Fruit fly (Drosophila melanogaster) whole organism, wandering third instar larva: ENCODE measurements around the gene Syt14.

Experiments
- Abd-B ChIP-seq: fragments of >200 bp; optimal IDR thresholded peaks from 2 replicates; lab custom pipeline; 2017; ENCODE audit warnings: missing biosample characterization, missing genetic modification characterization
- CG32264 ChIP-seq: fragments of 200-800 bp; sonication (Bioruptor generic); optimal IDR thresholded peaks from 2 replicates; lab custom pipeline; 2016; ENCODE audit warnings: missing biosample characterization, missing genetic modification characterization
- CG9705 ChIP-seq: fragments of 200-800 bp; sonication (Bioruptor generic); optimal IDR thresholded peaks from 2 replicates; lab custom pipeline; 2018; ENCODE audit warnings: missing biosample characterization, mild to moderate bottlenecking, missing genetic modification characterization
- CrebA ChIP-seq: fragments of 200-800 bp; sonication (Bioruptor generic); optimal IDR thresholded peaks from 2 replicates; lab custom pipeline; 2016; ENCODE audit warnings: missing biosample characterization, mild to moderate bottlenecking, missing genetic modification characterization, borderline replicate concordance
- Dfd ChIP-seq: fragments of >200 bp; optimal IDR thresholded peaks from 2 replicates; lab custom pipeline; 2017; ENCODE audit warnings: missing biosample characterization, missing genetic modification characterization
- Dif ChIP-seq: fragments of 200-275, 200-300 bp; sonication (Bioruptor generic); optimal IDR thresholded peaks from 2 replicates; lab custom pipeline; 2018; ENCODE audit warnings: missing biosample characterization, missing genetic modification characterization; ENCODE audit not compliant: partially characterized antibody
- GATAd ChIP-seq: sonication (Bioruptor generic); optimal IDR thresholded peaks from 2 replicates; lab custom pipeline; 2016; ENCODE audit warnings: missing biosample characterization, missing genetic modification characterization
- HLH106 ChIP-seq: fragments of 200-800 bp; optimal IDR thresholded peaks from 3 replicates; lab custom pipeline; 2019; ENCODE audit warnings: missing biosample characterization, mild to moderate bottlenecking, missing genetic modification characterization, moderate library complexity
- Hnf4 ChIP-seq: fragments of 200-800 bp; sonication (Bioruptor generic); optimal IDR thresholded peaks from 2 replicates; lab custom pipeline; 2016; ENCODE audit warnings: missing biosample characterization, mild to moderate bottlenecking, missing genetic modification characterization
- Hr78 ChIP-seq: fragments of >200 bp; optimal IDR thresholded peaks from 2 replicates; lab custom pipeline; 2017; ENCODE audit warnings: missing biosample characterization, missing genetic modification characterization
- Hr83 ChIP-seq: fragments of 200-300 bp; sonication (Bioruptor generic); optimal IDR thresholded peaks from 2 replicates; lab custom pipeline; 2016; ENCODE audit warnings: missing biosample characterization, mild to moderate bottlenecking, missing genetic modification characterization, moderate library complexity; ENCODE audit not compliant: poor library complexity, severe bottlenecking
- Jra ChIP-seq: sonication (Bioruptor generic); optimal IDR thresholded peaks from 2 replicates; lab custom pipeline; 2016; ENCODE audit warnings: missing biosample characterization, missing genetic modification characterization
- Mio ChIP-seq: sonication (Bioruptor generic); optimal IDR thresholded peaks from 2 replicates; lab custom pipeline; 2016; ENCODE audit warnings: missing biosample characterization, missing genetic modification characterization
- Myc ChIP-seq: fragments of >200 bp; optimal IDR thresholded peaks from 2 replicates; lab custom pipeline; 2017
- N ChIP-seq: fragments of >200 bp; optimal IDR thresholded peaks from 2 replicates; lab custom pipeline; 2018; ENCODE audit warnings: missing biosample characterization, missing external identifiers, missing genetic modification characterization
- OdsH ChIP-seq: fragments of 200-800 bp; sonication (Bioruptor generic); optimal IDR thresholded peaks from 2 replicates; lab custom pipeline; 2016; ENCODE audit warnings: missing biosample characterization, mild to moderate bottlenecking, missing genetic modification characterization
- Rel ChIP-seq, 2 experiments: fragments of 200-800 bp; sonication (Bioruptor generic) in 1 of 2; optimal IDR thresholded peaks; 2 replicates in 1 of 2; 3 replicates in 1 of 2; lab custom pipeline; 2016 to 2019; ENCODE audit warnings: mild to moderate bottlenecking in 2 of 2, missing biosample characterization in 2 of 2, missing genetic modification characterization in 2 of 2, moderate library complexity in 1 of 2
- Sp1 ChIP-seq: fragments of 200-800 bp; sonication (Bioruptor generic); optimal IDR thresholded peaks from 3 replicates; lab custom pipeline; 2019; ENCODE audit warnings: missing biosample characterization, mild to moderate bottlenecking, missing genetic modification characterization, moderate library complexity
- Vsx2 ChIP-seq: fragments of 200-300, 225-300 bp; sonication (Bioruptor generic); optimal IDR thresholded peaks from 2 replicates; lab custom pipeline; 2018; ENCODE audit warnings: missing biosample characterization, missing genetic modification characterization; ENCODE audit not compliant: partially characterized antibody
- br ChIP-seq: fragments of 200-800 bp; sonication (Bioruptor generic); optimal IDR thresholded peaks from 2 replicates; lab custom pipeline; 2016; ENCODE audit warnings: missing biosample characterization, missing genetic modification characterization
- brk ChIP-seq: fragments of 200-800 bp; sonication (Bioruptor generic); optimal IDR thresholded peaks from 2 replicates; lab custom pipeline; 2016; ENCODE audit warnings: missing biosample characterization, mild to moderate bottlenecking, missing genetic modification characterization
- dl ChIP-seq, 2 experiments: fragments of 175-275, 200-275 bp in 1 of 2; fragments of 200-275 bp in 1 of 2; sonication (Bioruptor generic); optimal IDR thresholded peaks; lab custom pipeline; 2018; ENCODE audit warnings: mild to moderate bottlenecking in 2 of 2, missing biosample characterization in 2 of 2, missing genetic modification characterization in 2 of 2, moderate library complexity in 2 of 2; ENCODE audit not compliant: partially characterized antibody in 2 of 2, insufficient read depth in 1 of 2
- dmrt93B ChIP-seq: fragments of 200-800 bp; sonication (Bioruptor generic); optimal IDR thresholded peaks from 2 replicates; lab custom pipeline; 2018; ENCODE audit warnings: missing biosample characterization, mild to moderate bottlenecking, missing genetic modification characterization
- dsf ChIP-seq: sonication (Bioruptor generic); optimal IDR thresholded peaks from 2 replicates; lab custom pipeline; 2016; ENCODE audit warnings: missing biosample characterization, missing genetic modification characterization, borderline replicate concordance
- foxo ChIP-seq, 2 experiments: fragments of 200-800 bp; sonication (Bioruptor generic); optimal IDR thresholded peaks; 2 replicates in 1 of 2; 3 replicates in 1 of 2; lab custom pipeline; 2016 to 2017; ENCODE audit warnings: missing biosample characterization in 2 of 2, missing genetic modification characterization in 2 of 2
- fru ChIP-seq: fragments of 200-800 bp; sonication (Bioruptor generic); optimal IDR thresholded peaks from 3 replicates; lab custom pipeline; 2016; ENCODE audit warnings: missing biosample characterization, mild to moderate bottlenecking, missing genetic modification characterization
- jim ChIP-seq: fragments of 175-275, 200-325 bp; sonication (Bioruptor generic); optimal IDR thresholded peaks from 2 replicates; lab custom pipeline; 2016; ENCODE audit warnings: missing biosample characterization, mild to moderate bottlenecking, missing genetic modification characterization
- lola ChIP-seq: fragments of >200 bp; optimal IDR thresholded peaks from 2 replicates; lab custom pipeline; 2017; ENCODE audit warnings: missing biosample characterization, missing genetic modification characterization
- pan ChIP-seq: fragments of >200 bp; optimal IDR thresholded peaks from 2 replicates; lab custom pipeline; 2017
- psq ChIP-seq: fragments of 200-800 bp; sonication (Bioruptor generic); optimal IDR thresholded peaks from 3 replicates; lab custom pipeline; 2017; ENCODE audit warnings: missing biosample characterization, mild to moderate bottlenecking, missing genetic modification characterization, moderate library complexity
- rgr ChIP-seq: fragments of 200-800 bp; sonication (Bioruptor generic); optimal IDR thresholded peaks from 3 replicates; lab custom pipeline; 2016; ENCODE audit warnings: missing biosample characterization, mild to moderate bottlenecking, missing genetic modification characterization
- sage ChIP-seq: fragments of 200-800 bp; sonication (Bioruptor generic); optimal IDR thresholded peaks from 2 replicates; lab custom pipeline; 2016; ENCODE audit warnings: missing biosample characterization, mild to moderate bottlenecking, missing genetic modification characterization
- sv ChIP-seq: fragments of 200-800 bp; sonication (Bioruptor generic); optimal IDR thresholded peaks from 3 replicates; lab custom pipeline; 2016; ENCODE audit warnings: missing biosample characterization, missing genetic modification characterization
- tai ChIP-seq: sonication (Bioruptor generic); optimal IDR thresholded peaks from 2 replicates; lab custom pipeline; 2016; ENCODE audit warnings: missing biosample characterization, missing genetic modification characterization
- usp ChIP-seq: fragments of >200 bp; optimal IDR thresholded peaks from 2 replicates; lab custom pipeline; 2017; ENCODE audit warnings: missing biosample characterization, missing genetic modification characterization
- woc ChIP-seq: sonication (Bioruptor generic); optimal IDR thresholded peaks from 2 replicates; lab custom pipeline; 2016; ENCODE audit warnings: missing biosample characterization, mild to moderate bottlenecking, missing genetic modification characterization

The Syt14 gene

dm6 chr3R:4319507-4320138 lies 754 bp upstream of the Syt14 start, which contains the start of gene CG9795:
CG9795 (plus strand) TSS chr3R:4319683.
- no peak for TF ChIP-seq Hnf4 (GFP tag; lab: Kevin White, UChicago)
- peak; percentile 37 for TF ChIP-seq OdsH (GFP tag; lab: Kevin White, UChicago)
- TF ChIP-seq psq (GFP tag; lab: Kevin White, UChicago), result no peak
- TF ChIP-seq foxo (GFP tag; optimal IDR thresholded peaks at IDR 0.05; lab: Kevin White, UChicago), result no peak
- TF ChIP-seq CrebA (GFP tag; lab: Kevin White, UChicago), result no peak
- peak; percentile 30 for TF ChIP-seq Hr83
- TF ChIP-seq br (GFP tag; lab: Kevin White, UChicago), result peak; percentile 32
- TF ChIP-seq Rel (GFP tag; optimal IDR thresholded peaks at IDR 0.05; lab: Kevin White, UChicago), result no peak
- TF ChIP-seq Rel (tag; optimal IDR thresholded peaks at IDR 0.05; lab: Kevin White, UChicago), result peak; percentile 46
- TF ChIP-seq Jra (GFP tag; lab: Kevin White, UChicago), result peak; percentile 27
- TF ChIP-seq pan (lab: Kevin White, UChicago), result no peak
- TF ChIP-seq, all 38 proteins: peak for 5

dm6 chr3R:4318589-4318988 lies 280 bp downstream of the Syt14 start:
- TF ChIP-seq Vsx2 (GFP tag; lab: Kevin White, UChicago), result no peak
- no peak for TF ChIP-seq woc (GFP tag; lab: Kevin White, UChicago)
- TF ChIP-seq Mio (GFP tag; lab: Kevin White, UChicago), result no peak
- TF ChIP-seq N (GFP tag; lab: Kevin White, UChicago), result no peak
- no peak for TF ChIP-seq Rel (GFP tag; optimal IDR thresholded peaks at IDR 0.05; lab: Kevin White, UChicago)
- no peak for TF ChIP-seq Rel (tag; optimal IDR thresholded peaks at IDR 0.05; lab: Kevin White, UChicago)
- TF ChIP-seq foxo (GFP tag; optimal IDR thresholded peaks at IDR 0.05; lab: Kevin White, UChicago), result no peak
- TF ChIP-seq brk, result no peak
- no peak for TF ChIP-seq usp (GFP tag; lab: Kevin White, UChicago)
- TF ChIP-seq Dfd (GFP tag; lab: Kevin White, UChicago), result no peak
- TF ChIP-seq CG32264 (GFP tag; lab: Kevin White, UChicago), result no peak
- no peak for TF ChIP-seq Abd-B (GFP tag; lab: Kevin White, UChicago)
- no peak for TF ChIP-seq jim (GFP tag; lab: Kevin White, UChicago)
- no peak for TF ChIP-seq CG9705 (GFP tag; lab: Kevin White, UChicago)
- TF ChIP-seq Jra (GFP tag; lab: Kevin White, UChicago), result no peak
- no peak for TF ChIP-seq dmrt93B
- no peak for TF ChIP-seq tai (GFP tag; lab: Kevin White, UChicago)
- TF ChIP-seq, all 38 proteins: peak for 0

- TF ChIP-seq foxo (GFP tag; optimal IDR thresholded peaks at IDR 0.05; lab: Kevin White, UChicago) (no peak), GATAd (no peak), Jra (GFP tag; lab: Kevin White, UChicago) (no peak), Dif (no peak), CrebA (GFP tag; lab: Kevin White, UChicago) (no peak), fru (GFP tag; lab: Kevin White, UChicago) (no peak), Rel (GFP tag; optimal IDR thresholded peaks at IDR 0.05; lab: Kevin White, UChicago) (no peak), Rel (tag; optimal IDR thresholded peaks at IDR 0.05; lab: Kevin White, UChicago) (peak; percentile 33), CG9705 (GFP tag; lab: Kevin White, UChicago) (no peak), sage (GFP tag; lab: Kevin White, UChicago) (no peak), sv (GFP tag; lab: Kevin White, UChicago) (no peak), Vsx2 (GFP tag; lab: Kevin White, UChicago) (no peak), Sp1 (GFP tag; lab: Kevin White, UChicago) (peak; percentile 41), tai (GFP tag; lab: Kevin White, UChicago) (no peak), Dfd (GFP tag; lab: Kevin White, UChicago) (no peak), rgr (GFP tag; lab: Kevin White, UChicago) (no peak), Abd-B (GFP tag; lab: Kevin White, UChicago) (no peak), OdsH (GFP tag; lab: Kevin White, UChicago) (no peak), br (GFP tag; lab: Kevin White, UChicago) (no peak), dl (GFP tag; optimal IDR thresholded peaks at IDR 0.05; lab: Kevin White, UChicago; ENCODE audit: insufficient read depth in 1 of 2, partially characterized antibody in 2 of 2) (no peak), Hnf4 (GFP tag; lab: Kevin White, UChicago) (no peak), brk (no peak), Hr83 (no peak), CG32264 (GFP tag; lab: Kevin White, UChicago) (no peak), N (GFP tag; lab: Kevin White, UChicago) (no peak), Mio (GFP tag; lab: Kevin White, UChicago) (no peak), woc (GFP tag; lab: Kevin White, UChicago) (no peak), psq (GFP tag; lab: Kevin White, UChicago) (peak; percentile 34), pan (lab: Kevin White, UChicago) (no peak), jim (GFP tag; lab: Kevin White, UChicago) (no peak), Hr78 (GFP tag; lab: Kevin White, UChicago) (no peak), HLH106 (tag; lab: Kevin White, UChicago) (peak; percentile 69), Myc (no peak), lola (GFP tag; lab: Kevin White, UChicago) (no peak), usp (GFP tag; lab: Kevin White, UChicago) (no peak), dsf (no peak)
Measured at dm6 chr3R:4311067-4311723, 7.7 kb downstream of the Syt14 start, which contains the start of gene Suv3. Suv3 (plus strand) TSS chr3R:4311555.
